Worm (Caenorhabditis elegans) whole organism, early embryonic: ENCODE results near the gene perm-1.

Experiments
- B0310.2 ChIP-seq: sonication (generic microtip); optimal IDR thresholded peaks from 2 replicates; lab custom pipeline; 2016; ENCODE audit warnings: mild to moderate bottlenecking, missing genetic modification characterization, missing compliant biosample characterization
- F13C5.2 ChIP-seq: sonication (generic microtip); optimal IDR thresholded peaks from 2 replicates; lab custom pipeline; 2017; ENCODE audit warnings: mild to moderate bottlenecking, missing genetic modification characterization, inconsistent platforms, missing compliant biosample characterization
- aly-1 ChIP-seq: sonication (generic microtip); optimal IDR thresholded peaks from 2 replicates; lab custom pipeline; 2016; ENCODE audit warnings: missing genetic modification characterization, missing compliant biosample characterization
- ama-1 ChIP-seq: fragments of 150-350 bp; optimal IDR thresholded peaks from 2 replicates; lab custom pipeline; 2014
- ceh-13 ChIP-seq: fragments of 200-800 bp; sonication (Bioruptor generic); optimal IDR thresholded peaks from 2 replicates; lab custom pipeline; 2018; ENCODE audit warnings: mild to moderate bottlenecking, missing genetic modification characterization, missing compliant biosample characterization
- ceh-36 ChIP-seq: sonication (generic microtip); optimal IDR thresholded peaks from 2 replicates; lab custom pipeline; 2016; ENCODE audit warnings: missing genetic modification characterization, inconsistent platforms, missing compliant biosample characterization
- ets-7 ChIP-seq: sonication (generic microtip); optimal IDR thresholded peaks from 2 replicates; lab custom pipeline; 2016; ENCODE audit warnings: missing genotype, missing genetic modification characterization, missing compliant biosample characterization
- flt-1 ChIP-seq: fragments of 200-800 bp; sonication (Bioruptor generic); IDR thresholded peaks from 2 replicates; pipeline ENCODE4 v1.3.6; 2022; ENCODE audit warnings: missing genetic modification characterization, missing compliant biosample characterization
- hmbx-1 ChIP-seq: sonication (generic microtip); optimal IDR thresholded peaks from 2 replicates; lab custom pipeline; 2016; ENCODE audit warnings: mild to moderate bottlenecking, missing genetic modification characterization, missing compliant biosample characterization
- hmg-4 ChIP-seq: fragments of 200-800 bp; sonication (Bioruptor generic); optimal IDR thresholded peaks from 2 replicates; lab custom pipeline; 2018; ENCODE audit warnings: mild to moderate bottlenecking, missing genetic modification characterization, missing compliant biosample characterization
- hnd-1 ChIP-seq: sonication (generic microtip); optimal IDR thresholded peaks from 2 replicates; lab custom pipeline; 2016; ENCODE audit warnings: missing genetic modification characterization, missing compliant biosample characterization
- pes-1 ChIP-seq: fragments of 200-800 bp; sonication (Bioruptor generic); IDR thresholded peaks from 2 replicates; pipeline ENCODE4 v1.3.6; 2022; ENCODE audit warnings: missing genetic modification reagents, missing genetic modification characterization, missing compliant biosample characterization
- scrt-1 ChIP-seq: fragments of 200-800 bp; sonication (Bioruptor generic); IDR thresholded peaks from 2 replicates; pipeline ENCODE4 v1.3.6; 2022; ENCODE audit warnings: missing genetic modification characterization, missing compliant biosample characterization
- sea-1 ChIP-seq: fragments of 200-800 bp; sonication (Bioruptor generic); conservative IDR thresholded peaks from 2 replicates; pipeline ENCODE4 v1.3.6; 2022; ENCODE audit warnings: missing genetic modification characterization, missing compliant biosample characterization
- tbx-11 ChIP-seq: fragments of 200-800 bp; sonication (Bioruptor generic); IDR thresholded peaks from 2 replicates; pipeline ENCODE4 v1.3.6; 2022; ENCODE audit warnings: missing genetic modification characterization, missing compliant biosample characterization
- tbx-37 ChIP-seq: fragments of 200-800 bp; sonication (Bioruptor generic); conservative IDR thresholded peaks from 2 replicates; pipeline ENCODE4 v1.3.6; 2022; ENCODE audit warnings: missing genetic modification reagents, missing genetic modification characterization, missing compliant biosample characterization
- tra-4 ChIP-seq: sonication (generic microtip); optimal IDR thresholded peaks from 2 replicates; lab custom pipeline; 2017; ENCODE audit warnings: missing genetic modification characterization, missing compliant biosample characterization

perm-1 gene

ce11 chrII:7858101-7858500 lies 22.5 kb upstream of the perm-1 start, which contains the start of gene sds-22:
sds-22 (plus strand) TSS chrII:7858401.
- no peak for TF ChIP-seq tra-4 (tag; lab: Kevin White, UChicago)
- no peak for TF ChIP-seq hnd-1
- TF ChIP-seq tbx-37 (GFP tag; lab: Robert Waterston, UW) = no peak
- no peak for TF ChIP-seq ceh-36 (tag; lab: Kevin White, UChicago)
- no peak for TF ChIP-seq ceh-13 (GFP tag; lab: Kevin White, UChicago)
- TF ChIP-seq B0310.2 = no peak
- TF ChIP-seq flt-1 (GFP tag; lab: Robert Waterston, UW) = no peak
- TF ChIP-seq F13C5.2 (tag; lab: Kevin White, UChicago) = no peak
- TF ChIP-seq scrt-1 (GFP tag; lab: Robert Waterston, UW) = no peak
- TF ChIP-seq ets-7 (tag; lab: Kevin White, UChicago) = no peak
- TF ChIP-seq sea-1 (GFP tag; lab: Robert Waterston, UW) = no peak
- TF ChIP-seq hmg-4 = no peak
- TF ChIP-seq ama-1 (lab: Kevin White, UChicago) = no peak
- TF ChIP-seq hmbx-1 (tag; lab: Kevin White, UChicago) = no peak
- TF ChIP-seq tbx-11 (GFP tag; lab: Robert Waterston, UW) = no peak
- TF ChIP-seq aly-1 (tag; lab: Kevin White, UChicago) = no peak
- no peak for TF ChIP-seq pes-1 (GFP tag; lab: Robert Waterston, UW)

ce11 chrII:7860221-7860928 lies 20.2 kb upstream of the perm-1 start, which contains the start of gene lin-5:
lin-5 (plus strand) TSS chrII:7860574.
- TF ChIP-seq F13C5.2 (tag; lab: Kevin White, UChicago) (peak; percentile 26), hnd-1 (no peak)

- TF ChIP-seq tbx-11 (GFP tag; lab: Robert Waterston, UW) = no peak
- no peak for TF ChIP-seq tra-4 (tag; lab: Kevin White, UChicago)
- peak; percentile 57; the same call in 1 of the 2 replicates for TF ChIP-seq pes-1 (GFP tag; lab: Robert Waterston, UW)
- TF ChIP-seq sea-1 (GFP tag; lab: Robert Waterston, UW) = no peak
- no peak for TF ChIP-seq F13C5.2 (tag; lab: Kevin White, UChicago)
Measured at ce11 chrII:7863480-7864125, 17.0 kb upstream of the perm-1 start.

DNA sequence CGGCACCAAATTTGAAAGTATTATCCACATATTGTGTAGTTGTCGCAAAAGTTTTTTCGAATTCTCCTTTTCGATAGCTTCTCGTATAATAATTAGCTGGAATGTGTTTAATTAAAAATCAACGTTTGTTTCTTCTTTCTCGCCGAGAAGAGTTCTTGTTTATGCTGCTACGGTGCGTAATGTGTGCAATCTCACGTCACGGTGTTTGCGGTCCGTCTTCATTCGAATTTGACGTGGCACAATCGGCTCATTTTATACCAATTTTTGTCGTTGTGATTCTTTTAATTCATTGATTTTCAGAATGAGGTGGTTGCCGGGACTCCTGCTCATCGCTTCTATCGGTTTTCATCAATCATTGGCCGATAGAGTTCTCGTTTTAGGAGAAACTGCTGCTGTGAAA lies 16.4 kb upstream of the perm-1 start, which contains the start of gene ostb-1:
TSS of gene ostb-1 (plus strand) at position 301 of the 400 bp plus-strand sequence.
- no peak for TF ChIP-seq flt-1 (GFP tag; lab: Robert Waterston, UW)
- no peak for TF ChIP-seq hmg-4
- no peak for TF ChIP-seq ceh-13 (GFP tag; lab: Kevin White, UChicago)
- TF ChIP-seq aly-1 (tag; lab: Kevin White, UChicago) = no peak
- no peak for TF ChIP-seq ets-7 (tag; lab: Kevin White, UChicago)
- TF ChIP-seq tbx-11 (GFP tag; lab: Robert Waterston, UW) = no peak
- no peak for TF ChIP-seq tra-4 (tag; lab: Kevin White, UChicago)
- TF ChIP-seq B0310.2 = no peak
- no peak for TF ChIP-seq scrt-1 (GFP tag; lab: Robert Waterston, UW)
- no peak for TF ChIP-seq hmbx-1 (tag; lab: Kevin White, UChicago)
- TF ChIP-seq hnd-1 = no peak
- TF ChIP-seq F13C5.2 (tag; lab: Kevin White, UChicago) = no peak
- no peak for TF ChIP-seq ceh-36 (tag; lab: Kevin White, UChicago)

ce11 chrII:7864892-7865291 lies 15.7 kb upstream of the perm-1 start:
- TF ChIP-seq tra-4 (tag; lab: Kevin White, UChicago) = no peak
- no peak for TF ChIP-seq F13C5.2 (tag; lab: Kevin White, UChicago)
- TF ChIP-seq hmbx-1 (tag; lab: Kevin White, UChicago) = no peak
- TF ChIP-seq sea-1 (GFP tag; lab: Robert Waterston, UW) = no peak
- no peak for TF ChIP-seq pes-1 (GFP tag; lab: Robert Waterston, UW)
- TF ChIP-seq ceh-36 (tag; lab: Kevin White, UChicago) = no peak
- TF ChIP-seq aly-1 (tag; lab: Kevin White, UChicago) = no peak
- no peak for TF ChIP-seq tbx-37 (GFP tag; lab: Robert Waterston, UW)
- no peak for TF ChIP-seq tbx-11 (GFP tag; lab: Robert Waterston, UW)
- TF ChIP-seq scrt-1 (GFP tag; lab: Robert Waterston, UW) = no peak
- TF ChIP-seq hnd-1 = no peak

DNA sequence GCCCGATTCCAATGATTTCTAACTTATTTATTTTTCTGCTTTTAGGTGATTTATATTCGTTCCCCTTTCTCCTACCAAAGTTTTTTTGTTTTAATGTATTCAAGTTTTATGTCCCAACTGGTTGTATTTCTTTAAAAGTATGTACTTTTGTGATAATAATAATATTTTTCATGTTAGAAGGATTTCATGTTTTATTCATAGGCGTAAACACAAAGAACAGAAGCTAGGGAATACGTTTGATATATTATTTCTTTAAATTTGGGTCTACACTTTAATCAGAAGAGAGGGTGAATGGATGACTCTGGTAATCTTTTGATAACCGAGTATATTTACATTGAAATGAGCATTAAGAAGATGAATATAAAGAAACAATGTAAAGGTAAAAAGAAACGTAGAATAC lies 14.5 kb upstream of the perm-1 start:
- TF ChIP-seq B0310.2 (no peak), tra-4 (tag; lab: Kevin White, UChicago) (no peak), hmg-4 (no peak), ceh-13 (GFP tag; lab: Kevin White, UChicago) (no peak), tbx-11 (GFP tag; lab: Robert Waterston, UW) (no peak), pes-1 (GFP tag; lab: Robert Waterston, UW) (no peak), hnd-1 (no peak), ceh-36 (tag; lab: Kevin White, UChicago) (no peak), hmbx-1 (tag; lab: Kevin White, UChicago) (no peak), aly-1 (tag; lab: Kevin White, UChicago) (no peak), sea-1 (GFP tag; lab: Robert Waterston, UW) (no peak), F13C5.2 (tag; lab: Kevin White, UChicago) (no peak), ama-1 (lab: Kevin White, UChicago) (no peak), ets-7 (tag; lab: Kevin White, UChicago) (no peak), flt-1 (GFP tag; lab: Robert Waterston, UW) (no peak), tbx-37 (GFP tag; lab: Robert Waterston, UW) (no peak), scrt-1 (GFP tag; lab: Robert Waterston, UW) (no peak)

- no peak for TF ChIP-seq ceh-13 (GFP tag; lab: Kevin White, UChicago)
- TF ChIP-seq tbx-37 (GFP tag; lab: Robert Waterston, UW) = no peak
- no peak for TF ChIP-seq hnd-1
- TF ChIP-seq aly-1 (tag; lab: Kevin White, UChicago) = no peak
Measured at ce11 chrII:7870062-7870461, 10.6 kb upstream of the perm-1 start, which contains the start of gene ztf-17. ztf-17 (minus strand) TSS chrII:7870162.
